Fruit fly (Drosophila melanogaster) whole organism, embryonic: ENCODE data around the gene Cpr78E.

Source experiments
- Aef1 ChIP-seq: fragments of 200-800 bp; sonication (Bioruptor generic); IDR thresholded peaks from 3 replicates; pipeline ENCODE4 v1.3.6; 2022; ENCODE audit warnings: missing biosample characterization, missing genetic modification characterization
- Awh ChIP-seq: fragments of 200-800 bp; sonication (Bioruptor generic); IDR thresholded peaks from 2 replicates; pipeline ENCODE4, ENCODE4 v1.3.6; 2022; ENCODE audit warnings: missing biosample characterization, missing genetic modification characterization
- Blimp-1 ChIP-seq: fragments of 200-800 bp; sonication (Bioruptor generic); optimal IDR thresholded peaks from 3 replicates; lab custom pipeline; 2018; ENCODE audit warnings: missing biosample characterization, missing genetic modification characterization, mild to moderate bottlenecking, moderate library complexity, missing genetic modification reagents
- CG11247 ChIP-seq: fragments of 200-800 bp; sonication (Bioruptor generic); IDR thresholded peaks from 2 replicates; pipeline ENCODE4 v1.3.6; 2022; ENCODE audit warnings: missing biosample characterization, missing genetic modification characterization
- CG12104 ChIP-seq: fragments of 200-800 bp; sonication (Bioruptor generic); optimal IDR thresholded peaks from 3 replicates; lab custom pipeline; 2016; ENCODE audit warnings: missing biosample characterization, missing genetic modification characterization
- CG12769 ChIP-seq: fragments of 200-800 bp; sonication (Bioruptor generic); optimal IDR thresholded peaks from 2 replicates; lab custom pipeline; 2019; ENCODE audit warnings: missing biosample characterization, mild to moderate bottlenecking, missing genetic modification characterization, moderate library complexity
- CG15696 ChIP-seq: fragments of 200-800 bp; sonication (Bioruptor generic); optimal IDR thresholded peaks from 2 replicates; lab custom pipeline; 2019; ENCODE audit warnings: missing biosample characterization, mild to moderate bottlenecking, missing genetic modification characterization, moderate library complexity
- CG16779 ChIP-seq: fragments of 200-800 bp; sonication (Bioruptor generic); IDR thresholded peaks from 2 replicates; pipeline ENCODE4 v1.3.6; 2022; ENCODE audit warnings: missing biosample characterization, missing genetic modification characterization
- CG17359 ChIP-seq: fragments of 200-800 bp; sonication (Bioruptor generic); optimal IDR thresholded peaks from 3 replicates; lab custom pipeline; 2018; ENCODE audit warnings: missing biosample characterization, mild to moderate bottlenecking, missing genetic modification characterization, moderate library complexity
- CG18764 ChIP-seq: fragments of 200-800 bp; sonication (Bioruptor generic); optimal IDR thresholded peaks from 3 replicates; lab custom pipeline; 2016; ENCODE audit warnings: missing biosample characterization, missing genetic modification characterization
- CG3163 ChIP-seq: fragments of 200-800 bp; sonication (Bioruptor generic); optimal IDR thresholded peaks from 3 replicates; lab custom pipeline; 2016; ENCODE audit warnings: missing biosample characterization, missing genetic modification characterization
- CG33557 ChIP-seq: fragments of 200-800 bp; sonication (Bioruptor generic); optimal IDR thresholded peaks from 2 replicates; lab custom pipeline; 2019; ENCODE audit warnings: missing biosample characterization, mild to moderate bottlenecking, missing genetic modification characterization, moderate library complexity
- CG3838 ChIP-seq: fragments of 200-800 bp; sonication (Bioruptor generic); optimal IDR thresholded peaks from 3 replicates; lab custom pipeline; 2016; ENCODE audit warnings: missing biosample characterization, missing genetic modification characterization
- CG4360 ChIP-seq: fragments of 200-800 bp; sonication (Bioruptor generic); IDR thresholded peaks from 2 replicates; pipeline ENCODE4 v1.3.6; 2022; ENCODE audit warnings: missing biosample characterization, missing genetic modification characterization
- CG43689 ChIP-seq: fragments of 200-800 bp; sonication (Bioruptor generic); IDR thresholded peaks from 2 replicates; pipeline ENCODE4 v1.3.6; 2022; ENCODE audit warnings: missing biosample characterization, missing genetic modification characterization
- CG6689 ChIP-seq: fragments of 200-800 bp; sonication (Bioruptor generic); IDR thresholded peaks from 2 replicates; pipeline ENCODE4 v1.3.6; 2022; ENCODE audit warnings: missing biosample characterization, missing genetic modification characterization
- CG7839 ChIP-seq: fragments of 200-800 bp; sonication (Bioruptor generic); optimal IDR thresholded peaks from 3 replicates; lab custom pipeline; 2018; ENCODE audit warnings: missing biosample characterization, mild to moderate bottlenecking, missing genetic modification characterization, moderate library complexity
- CG7928 ChIP-seq: fragments of 200-800 bp; sonication (Bioruptor generic); optimal IDR thresholded peaks from 2 replicates; lab custom pipeline; 2017; ENCODE audit warnings: missing biosample characterization, mild to moderate bottlenecking, missing genetic modification characterization
- CG9932 ChIP-seq: fragments of 200-800 bp; sonication (Bioruptor generic); IDR thresholded peaks from 2 replicates; pipeline ENCODE4 v1.3.6; 2022; ENCODE audit warnings: missing biosample characterization, missing genetic modification characterization
- Dip2 ChIP-seq: fragments of 200-800 bp; sonication (Bioruptor generic); IDR thresholded peaks from 2 replicates; pipeline ENCODE4 v1.3.6; 2022; ENCODE audit warnings: missing biosample characterization, missing genetic modification characterization
- Dref ChIP-seq: fragments of 200-800 bp; sonication (Bioruptor generic); IDR thresholded peaks from 2 replicates; pipeline ENCODE4 v1.3.6; 2022; ENCODE audit warnings: missing biosample characterization, missing genetic modification characterization
- E2f2 ChIP-seq: fragments of 200-800 bp; sonication (Bioruptor generic); IDR thresholded peaks from 2 replicates; pipeline ENCODE4 v1.3.6; 2022; ENCODE audit warnings: missing biosample characterization, missing genetic modification characterization
- ERR ChIP-seq: fragments of 200-800 bp; sonication (Bioruptor generic); optimal IDR thresholded peaks from 2 replicates; lab custom pipeline; 2016; ENCODE audit warnings: missing biosample characterization, missing genetic modification characterization
- GATAe ChIP-seq: fragments of 200-800 bp; sonication (Bioruptor generic); conservative IDR thresholded peaks from 2 replicates; pipeline ENCODE4 v1.3.6; 2022; ENCODE audit warnings: missing biosample characterization, missing genetic modification characterization
- HLH3B ChIP-seq: fragments of 200-800 bp; sonication (Bioruptor generic); IDR thresholded peaks from 2 replicates; pipeline ENCODE4 v1.3.6; 2022; ENCODE audit warnings: missing biosample characterization, missing genetic modification characterization
- Mes4 ChIP-seq: fragments of 200-800 bp; sonication (Bioruptor generic); optimal IDR thresholded peaks from 2 replicates; lab custom pipeline; 2016; ENCODE audit warnings: missing biosample characterization, missing genetic modification characterization
- Opbp ChIP-seq: fragments of 200-800 bp; sonication (Bioruptor generic); IDR thresholded peaks from 3 replicates; pipeline ENCODE4 v1.3.6; 2022; ENCODE audit warnings: missing biosample characterization, missing genetic modification characterization; ENCODE audit not compliant: partially characterized antibody
- Rx ChIP-seq: fragments of 200-800 bp; sonication (Bioruptor generic); IDR thresholded peaks from 2 replicates; pipeline ENCODE4 v1.3.6; 2022; ENCODE audit warnings: missing biosample characterization, missing genetic modification characterization
- abd-A ChIP-seq: fragments of 200-800 bp; sonication (Bioruptor generic); optimal IDR thresholded peaks from 3 replicates; lab custom pipeline; 2019; ENCODE audit warnings: missing biosample characterization, mild to moderate bottlenecking, missing genetic modification characterization, moderate library complexity
- ac ChIP-seq: fragments of 200-800 bp; sonication (Bioruptor generic); optimal IDR thresholded peaks from 3 replicates; lab custom pipeline; 2017; ENCODE audit warnings: missing biosample characterization, mild to moderate bottlenecking, missing genetic modification characterization
- bbx ChIP-seq: fragments of 200-800 bp; sonication (Bioruptor generic); IDR thresholded peaks from 2 replicates; pipeline ENCODE4 v1.3.6; 2022; ENCODE audit warnings: missing biosample characterization, missing genetic modification characterization; ENCODE audit not compliant: partially characterized antibody
- cg ChIP-seq: fragments of 200-800 bp; sonication (Bioruptor generic); optimal IDR thresholded peaks from 3 replicates; lab custom pipeline; 2019; ENCODE audit warnings: missing biosample characterization, mild to moderate bottlenecking, missing genetic modification characterization, moderate library complexity
- chinmo ChIP-seq: fragments of 200-800 bp; sonication (Bioruptor generic); IDR thresholded peaks from 4 replicates; pipeline ENCODE4 v1.3.6; 2022; ENCODE audit warnings: missing biosample characterization, missing genetic modification characterization; ENCODE audit not compliant: partially characterized antibody
- dati ChIP-seq: fragments of 200-800 bp; sonication (Bioruptor generic); IDR thresholded peaks from 2 replicates; pipeline ENCODE4 v1.3.6; 2022; ENCODE audit warnings: missing biosample characterization, missing genetic modification characterization
- exex ChIP-seq: fragments of 200-800 bp; sonication (Bioruptor generic); optimal IDR thresholded peaks from 4 replicates; lab custom pipeline; 2018; ENCODE audit warnings: missing biosample characterization, mild to moderate bottlenecking, missing genetic modification characterization, moderate library complexity
- hbn ChIP-seq: fragments of 200-800 bp; sonication (Bioruptor generic); IDR thresholded peaks from 2 replicates; pipeline ENCODE4 v1.3.6; 2022; ENCODE audit warnings: missing biosample characterization, missing genetic modification characterization; ENCODE audit not compliant: partially characterized antibody
- inv ChIP-seq: fragments of 200-800 bp; sonication (Bioruptor generic); IDR thresholded peaks from 2 replicates; pipeline ENCODE4 v1.3.6; 2022; ENCODE audit warnings: missing biosample characterization, missing genetic modification characterization; ENCODE audit not compliant: partially characterized antibody
- oc ChIP-seq: fragments of 200-800 bp; sonication (Bioruptor generic); optimal IDR thresholded peaks from 2 replicates; lab custom pipeline; 2018; ENCODE audit warnings: missing biosample characterization, mild to moderate bottlenecking, missing genetic modification characterization, moderate library complexity
- psq ChIP-seq: fragments of 200-800 bp; sonication (Bioruptor generic); optimal IDR thresholded peaks from 2 replicates; lab custom pipeline; 2017; ENCODE audit warnings: missing biosample characterization, missing genetic modification characterization
- sd ChIP-seq: fragments of 200-800 bp; sonication (Bioruptor generic); optimal IDR thresholded peaks from 3 replicates; lab custom pipeline; 2018; ENCODE audit warnings: missing biosample characterization, mild to moderate bottlenecking, missing genetic modification characterization, moderate library complexity
- toy ChIP-seq: fragments of 200-800 bp; sonication (Bioruptor generic); IDR thresholded peaks from 2 replicates; pipeline ENCODE4 v1.3.6; 2022; ENCODE audit warnings: missing biosample characterization, missing genetic modification characterization
- zfh2 ChIP-seq: fragments of 200-800 bp; sonication (Bioruptor generic); optimal IDR thresholded peaks from 2 replicates; lab custom pipeline; 2016; ENCODE audit warnings: missing biosample characterization, missing genetic modification characterization

The Cpr78E gene

dm6 chr3L:21647853-21648252 is 18.9 kb downstream of the Cpr78E start:
- TF ChIP-seq oc (tag; lab: Kevin White, UChicago) (no peak), zfh2 (GFP tag; lab: Kevin White, UChicago) (no peak), Awh (GFP tag; lab: Robert Waterston, UW) (peak; percentile 62), Blimp-1 (GFP tag; lab: Kevin White, UChicago) (peak; percentile 83), Mes4 (GFP tag; lab: Kevin White, UChicago) (no peak), CG33557 (GFP tag; lab: Kevin White, UChicago) (no peak), hbn (GFP tag; lab: Robert Waterston, UW) (no peak)

- no peak for TF ChIP-seq Dref (GFP tag; lab: Robert Waterston, UW)
- TF ChIP-seq CG3163 = no peak
- TF ChIP-seq CG15696 (tag; lab: Kevin White, UChicago) = no peak
- no peak for TF ChIP-seq CG17359 (tag; lab: Kevin White, UChicago)
- TF ChIP-seq CG3838 (GFP tag; lab: Kevin White, UChicago) = no peak
- TF ChIP-seq chinmo (GFP tag; lab: Robert Waterston, UW) = 0 out of 4 replicates have a peak, but pooled peaks have one; percentile 39
- TF ChIP-seq inv = no peak
- TF ChIP-seq dati (GFP tag; lab: Robert Waterston, UW) = no peak
- TF ChIP-seq CG43689 (GFP tag; lab: Robert Waterston, UW) = no peak
- no peak for TF ChIP-seq exex (tag; lab: Kevin White, UChicago)
- TF ChIP-seq ERR = no peak
- no peak for TF ChIP-seq E2f2 (GFP tag; lab: Robert Waterston, UW)
- no peak for TF ChIP-seq CG7928 (GFP tag; lab: Kevin White, UChicago)
- no peak for TF ChIP-seq GATAe (GFP tag; lab: Robert Waterston, UW)
- TF ChIP-seq CG12769 (tag; lab: Kevin White, UChicago) = peak; percentile 32
- no peak for TF ChIP-seq bbx (GFP tag; lab: Robert Waterston, UW)
- TF ChIP-seq Awh (GFP tag; lab: Robert Waterston, UW) = no peak
- no peak for TF ChIP-seq psq (GFP tag; lab: Kevin White, UChicago)
- no peak for TF ChIP-seq toy (GFP tag; lab: Robert Waterston, UW)
- TF ChIP-seq Rx (GFP tag; lab: Robert Waterston, UW) = no peak
- no peak for TF ChIP-seq CG12104
- TF ChIP-seq CG7839 (tag; lab: Kevin White, UChicago) = no peak
- peak; percentile 59 for TF ChIP-seq abd-A (tag; lab: Kevin White, UChicago)
- no peak for TF ChIP-seq Dip2 (GFP tag; lab: Robert Waterston, UW)
- no peak for TF ChIP-seq CG6689 (GFP tag; lab: Robert Waterston, UW)
- TF ChIP-seq sd = peak; percentile 60
- no peak for TF ChIP-seq CG16779 (GFP tag; lab: Robert Waterston, UW)
- no peak for TF ChIP-seq CG9932 (GFP tag; lab: Robert Waterston, UW)
- no peak for TF ChIP-seq CG4360 (GFP tag; lab: Robert Waterston, UW)
- TF ChIP-seq Opbp (GFP tag; lab: Robert Waterston, UW) = no peak
- TF ChIP-seq CG11247 (GFP tag; lab: Robert Waterston, UW) = no peak
- TF ChIP-seq Aef1 (GFP tag; lab: Robert Waterston, UW) = no peak
- no peak for TF ChIP-seq CG18764 (GFP tag; lab: Kevin White, UChicago)
- no peak for TF ChIP-seq HLH3B (GFP tag; lab: Robert Waterston, UW)
- peak; percentile 9 for TF ChIP-seq cg (GFP tag; lab: Kevin White, UChicago)
- no peak for TF ChIP-seq ac (GFP tag; lab: Kevin White, UChicago)
- TF ChIP-seq, all 482 proteins: peak for 5
Measured at dm6 chr3L:21645878-21646277, 20.9 kb downstream of the Cpr78E start.
